Worm (Caenorhabditis elegans) whole organism, young adult: Measurements from ENCODE around the gene zipt-16.

Experiments
- ama-1 ChIP-seq, 3 experiments: fragments of 150-350 bp in 1 of 3; sonication (generic microtip) in 2 of 3; optimal IDR thresholded peaks; 2 replicates each; lab custom pipeline; 2014 to 2018; ENCODE audit warnings: missing biosample characterization in 2 of 3, missing genetic modification characterization in 2 of 3, missing genetic modification reagents in 2 of 3
- mcd-1 ChIP-seq: fragments of 200-800 bp; sonication (Bioruptor generic); IDR thresholded peaks from 2 replicates; pipeline ENCODE4 v1.3.6; 2022; ENCODE audit warnings: missing genetic modification reagents, missing genetic modification characterization, missing compliant biosample characterization
- ztf-26 ChIP-seq: sonication (generic microtip); optimal IDR thresholded peaks from 2 replicates; lab custom pipeline; 2017; ENCODE audit warnings: missing genetic modification characterization, missing compliant biosample characterization

- TF ChIP-seq ama-1 (optimal IDR thresholded peaks at IDR 0.05; lab: Kevin White, UChicago), result no peak
- TF ChIP-seq ama-1 (GFP tag; optimal IDR thresholded peaks at IDR 0.05; lab: Kevin White, UChicago), result no peak
- TF ChIP-seq ztf-26 (tag; lab: Kevin White, UChicago), result no peak
- TF ChIP-seq mcd-1, result no peak
Observed at ce11 chrV:11474399-11474798, 11.6 kb downstream of the zipt-16 start, which contains the start of gene nas-22.
